Worm (Caenorhabditis elegans) whole organism, late embryonic: Measurements from ENCODE around the gene str-190.

ENCODE experiments used
- ahr-1 ChIP-seq: sonication (generic microtip); optimal IDR thresholded peaks from 2 replicates; lab custom pipeline; 2016; ENCODE audit warnings: missing genetic modification characterization, missing compliant biosample characterization
- ama-1 ChIP-seq: fragments of 150-350 bp; optimal IDR thresholded peaks from 2 replicates; lab custom pipeline; 2014
- ceh-14 ChIP-seq: sonication (generic microtip); optimal IDR thresholded peaks from 2 replicates; lab custom pipeline; 2016; ENCODE audit warnings: missing genotype, missing genetic modification characterization, missing compliant biosample characterization
- ceh-19 ChIP-seq: fragments of 200-800 bp; sonication (Bioruptor generic); optimal IDR thresholded peaks from 2 replicates; lab custom pipeline; 2018; ENCODE audit warnings: mild to moderate bottlenecking, missing genetic modification characterization, missing compliant biosample characterization
- ceh-24 ChIP-seq: sonication (generic microtip); optimal IDR thresholded peaks from 2 replicates; lab custom pipeline; 2016; ENCODE audit warnings: mild to moderate bottlenecking, missing genetic modification characterization, missing compliant biosample characterization
- ceh-45 ChIP-seq: fragments of 200-800 bp; sonication (Bioruptor generic); IDR thresholded peaks from 2 replicates; pipeline ENCODE4 v1.3.6; 2022; ENCODE audit warnings: missing genetic modification reagents, missing genetic modification characterization, missing compliant biosample characterization
- ceh-9 ChIP-seq: sonication (generic microtip); optimal IDR thresholded peaks from 2 replicates; lab custom pipeline; 2016; ENCODE audit warnings: mild to moderate bottlenecking, missing genetic modification characterization, inconsistent platforms, missing compliant biosample characterization
- dmd-4 ChIP-seq: sonication (generic microtip); optimal IDR thresholded peaks from 2 replicates; lab custom pipeline; 2016; ENCODE audit warnings: borderline replicate concordance, missing genetic modification characterization, missing compliant biosample characterization
- eyg-1 ChIP-seq: sonication (generic microtip); optimal IDR thresholded peaks from 2 replicates; lab custom pipeline; 2016; ENCODE audit warnings: missing genotype, missing genetic modification characterization, missing compliant biosample characterization
- hlh-6 ChIP-seq: sonication (generic microtip); optimal IDR thresholded peaks from 2 replicates; lab custom pipeline; 2016; ENCODE audit warnings: missing genotype, missing genetic modification characterization, missing compliant biosample characterization
- unc-42 ChIP-seq: sonication (generic microtip); optimal IDR thresholded peaks from 2 replicates; lab custom pipeline; 2016; ENCODE audit warnings: missing genotype, missing genetic modification characterization, missing compliant biosample characterization

DNA sequence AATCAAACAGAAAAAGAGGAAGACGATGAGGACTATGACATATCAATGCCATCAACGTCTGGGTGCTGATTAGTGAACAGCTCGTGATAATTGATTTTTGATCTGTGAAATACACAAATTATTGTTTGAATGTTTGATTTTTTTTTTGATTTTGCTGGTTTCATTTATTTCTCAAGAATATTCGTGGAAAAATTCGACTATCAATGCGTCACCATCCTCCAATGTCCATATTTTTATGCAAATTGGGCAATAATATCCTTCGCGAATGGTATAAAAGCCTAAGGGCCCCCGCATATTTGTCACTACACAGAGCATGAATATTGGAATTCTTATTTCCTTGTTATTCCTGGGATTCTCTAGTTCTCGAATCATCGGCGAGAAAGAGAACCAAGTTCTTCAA, 38.5 kb downstream of the str-190 start, which contains the start of gene try-13:
- TF ChIP-seq unc-42 (tag; lab: Kevin White, UChicago) (no peak), ceh-45 (GFP tag; lab: Robert Waterston, UW) (no peak), ceh-14 (tag; lab: Kevin White, UChicago) (no peak), hlh-6 (tag; lab: Kevin White, UChicago) (no peak), ceh-19 (GFP tag; lab: Kevin White, UChicago) (no peak), ceh-9 (tag; lab: Kevin White, UChicago) (no peak), ahr-1 (tag; lab: Kevin White, UChicago) (no peak), ceh-24 (tag; lab: Kevin White, UChicago) (no peak), dmd-4 (tag; lab: Kevin White, UChicago) (no peak), ama-1 (lab: Kevin White, UChicago) (no peak), eyg-1 (tag; lab: Kevin White, UChicago) (no peak)
